Fruit fly (Drosophila melanogaster): ENCODE measurements around the gene Sem1.

The Sem1 gene

DNA sequence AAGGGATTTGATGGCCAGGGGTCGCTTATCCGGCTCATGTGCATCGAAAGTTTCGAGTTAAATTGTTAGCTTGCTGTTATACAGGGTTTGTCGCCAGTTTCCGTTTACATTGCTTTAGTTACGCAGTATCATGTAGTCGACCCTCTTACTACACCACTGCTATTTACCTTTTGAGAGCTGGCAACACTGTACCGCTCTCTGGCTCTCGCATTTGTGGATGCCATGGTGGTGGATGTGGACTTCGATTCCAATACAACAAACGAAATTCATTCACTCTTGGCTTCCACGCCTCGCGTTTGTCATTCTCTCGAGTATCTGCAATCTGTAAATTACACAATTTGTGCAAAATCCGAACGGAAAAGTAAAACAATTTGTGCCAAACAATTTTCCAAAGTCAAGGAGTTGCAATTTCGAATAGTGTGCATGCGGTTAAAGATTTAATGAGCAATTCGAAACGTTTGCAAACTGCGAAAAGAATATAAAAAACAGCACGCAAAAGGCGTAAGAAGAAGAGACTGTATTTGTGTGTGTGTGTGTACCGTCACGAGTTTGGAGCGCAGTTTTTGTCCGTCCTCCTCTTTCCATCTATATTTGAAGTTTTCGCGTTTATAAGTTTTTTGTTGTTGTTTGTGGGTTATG, 14.7 kb upstream of the Sem1 start (continued):
- TF ChIP-seq Sox14 (GFP tag; optimal IDR thresholded peaks at IDR 0.05) (peak; percentile 26), vri (GFP tag; optimal IDR thresholded peaks at IDR 0.05) (peak; percentile 85), Smox (GFP tag; optimal IDR thresholded peaks at IDR 0.05) (no peak), spab (GFP tag; optimal IDR thresholded peaks at IDR 0.05) (peak; percentile 2), eg (GFP tag; IDR thresholded peaks at IDR 0.05) (peak; percentile 30; the same call in 1 of the 3 replicates), OdsH (GFP tag; optimal IDR thresholded peaks at IDR 0.05) (no peak), CG3919 (GFP tag; optimal IDR thresholded peaks at IDR 0.05) (peak; percentile 16), CG10631 (GFP tag; optimal IDR thresholded peaks at IDR 0.05) (no peak), CG9139 (GFP tag; optimal IDR thresholded peaks at IDR 0.05) (peak; percentile 66), ss (GFP tag; optimal IDR thresholded peaks at IDR 0.05) (peak; percentile 42 to 68), dsx (GFP tag; optimal IDR thresholded peaks at IDR 0.05; ENCODE audit: poor library complexity, severe bottlenecking) (peak; percentile 46), CG8319 (GFP tag; optimal IDR thresholded peaks at IDR 0.05) (no peak)

DNA sequence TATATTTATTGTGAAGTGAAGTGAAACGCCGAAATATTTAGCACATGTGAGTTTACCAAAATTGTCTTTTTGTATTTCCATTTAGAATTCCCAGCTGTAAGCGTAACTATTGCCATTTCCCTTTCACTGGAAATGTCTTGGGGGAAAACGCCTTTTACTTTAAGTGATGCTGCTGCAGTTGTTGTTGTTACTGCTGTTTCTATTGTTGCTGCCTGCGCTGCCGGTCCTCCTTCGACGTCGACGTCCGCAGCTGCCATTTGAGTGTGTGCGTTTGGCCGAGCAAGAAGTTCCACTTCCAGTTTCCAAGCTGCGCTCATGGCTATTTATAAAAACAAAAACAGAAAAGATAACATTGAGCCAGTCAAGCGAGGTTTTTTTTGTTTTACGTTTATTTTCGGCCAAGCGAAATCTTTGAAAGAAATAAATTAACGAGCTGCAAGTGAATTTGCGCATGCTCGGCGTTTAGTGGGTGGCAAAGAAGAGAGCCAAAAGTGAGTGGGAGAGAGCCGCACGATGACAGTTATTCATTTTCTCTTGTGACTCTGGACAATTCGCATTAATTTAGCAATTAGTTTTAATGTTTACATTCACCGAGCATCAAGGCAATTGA, 14.0 kb upstream of the Sem1 start:
- TF ChIP-seq eg (GFP tag; IDR thresholded peaks at IDR 0.05) (peak; percentile 60; the same call in 2 of the 3 replicates), svp (GFP tag) (peak; percentile 35), ss (GFP tag; optimal IDR thresholded peaks at IDR 0.05) (no peak), CG15336 (GFP tag; IDR thresholded peaks at IDR 0.05) (peak; percentile 19; the same call in 1 of the 2 replicates), CG6276 (GFP tag; optimal IDR thresholded peaks at IDR 0.05) (peak; percentile 33), CG3919 (GFP tag; optimal IDR thresholded peaks at IDR 0.05) (no peak)

- no peak for TF ChIP-seq CG8319 (GFP tag; optimal IDR thresholded peaks at IDR 0.05)
- no peak for TF ChIP-seq dsx (GFP tag; optimal IDR thresholded peaks at IDR 0.05; ENCODE audit: poor library complexity, severe bottlenecking)
- no peak for TF ChIP-seq Gug (GFP tag; IDR thresholded peaks at IDR 0.05)
- no peak for TF ChIP-seq CG9139 (GFP tag; optimal IDR thresholded peaks at IDR 0.05)
- no peak for TF ChIP-seq CG7368 (GFP tag; optimal IDR thresholded peaks at IDR 0.05)
- no peak for TF ChIP-seq Lpt (GFP tag; optimal IDR thresholded peaks at IDR 0.05)
- TF ChIP-seq vri (GFP tag; optimal IDR thresholded peaks at IDR 0.05): no peak
- no peak for TF ChIP-seq Ets96B (tag; optimal IDR thresholded peaks at IDR 0.05)
- TF ChIP-seq salr (GFP tag; optimal IDR thresholded peaks at IDR 0.05): no peak
- TF ChIP-seq Hr4 (GFP tag; optimal IDR thresholded peaks at IDR 0.05): no peak
- TF ChIP-seq CG3032 (tag; optimal IDR thresholded peaks at IDR 0.05): no peak
- no peak for TF ChIP-seq pdm3 (GFP tag; optimal IDR thresholded peaks at IDR 0.05)
- TF ChIP-seq Eip78C (GFP tag): peak; percentile 30
- TF ChIP-seq ss (GFP tag; optimal IDR thresholded peaks at IDR 0.05): peak in 1 of 2 experiments; percentile 34
- no peak for TF ChIP-seq Ets21C (GFP tag; optimal IDR thresholded peaks at IDR 0.05)
- TF ChIP-seq CG32006 (GFP tag; optimal IDR thresholded peaks at IDR 0.05): no peak
- no peak for TF ChIP-seq CG11762 (GFP tag; optimal IDR thresholded peaks at IDR 0.05; ENCODE audit: insufficient read depth)
- no peak for TF ChIP-seq dac (GFP tag; optimal IDR thresholded peaks at IDR 0.05)
- TF ChIP-seq cyc (GFP tag; optimal IDR thresholded peaks at IDR 0.05): no peak
- TF ChIP-seq CG8632 (GFP tag; optimal IDR thresholded peaks at IDR 0.05): no peak
- no peak for TF ChIP-seq Hr38 (GFP tag; optimal IDR thresholded peaks at IDR 0.05)
- TF ChIP-seq net (GFP tag; optimal IDR thresholded peaks at IDR 0.05): peak; percentile 19
- no peak for TF ChIP-seq spab (GFP tag; optimal IDR thresholded peaks at IDR 0.05)
- TF ChIP-seq Sox15 (GFP tag; optimal IDR thresholded peaks at IDR 0.05): no peak
- peak; percentile 42; the same call in 2 of the 3 replicates for TF ChIP-seq CG6163 (GFP tag; IDR thresholded peaks at IDR 0.05)
- no peak for TF ChIP-seq fd85E (GFP tag; optimal IDR thresholded peaks at IDR 0.05)
- no peak for TF ChIP-seq CG34406 (GFP tag; optimal IDR thresholded peaks at IDR 0.05)
- TF ChIP-seq eg (GFP tag; IDR thresholded peaks at IDR 0.05): no peak
- TF ChIP-seq lz (GFP tag; optimal IDR thresholded peaks at IDR 0.05): no peak
- TF ChIP-seq Sox14 (GFP tag; optimal IDR thresholded peaks at IDR 0.05): peak; percentile 21
- no peak for TF ChIP-seq CG16779 (tag; optimal IDR thresholded peaks at IDR 0.05)
- no peak for TF ChIP-seq OdsH (GFP tag; optimal IDR thresholded peaks at IDR 0.05)
- TF ChIP-seq svp (GFP tag): peak; percentile 20
- no peak for TF ChIP-seq Smox (GFP tag; optimal IDR thresholded peaks at IDR 0.05)
- TF ChIP-seq CG3919 (GFP tag; optimal IDR thresholded peaks at IDR 0.05): no peak
- no peak for TF ChIP-seq CG15336 (GFP tag; IDR thresholded peaks at IDR 0.05)
- no peak for TF ChIP-seq topi (GFP tag; optimal IDR thresholded peaks at IDR 0.05)
- no peak for TF ChIP-seq CG4318 (GFP tag; optimal IDR thresholded peaks at IDR 0.05)
- TF ChIP-seq Eip93F (GFP tag; optimal IDR thresholded peaks at IDR 0.05): no peak
- TF ChIP-seq CG11902 (GFP tag; optimal IDR thresholded peaks at IDR 0.05): no peak
- TF ChIP-seq esn (GFP tag; optimal IDR thresholded peaks at IDR 0.05): no peak
These were observed 13.1 kb upstream of the Sem1 start for dm6 chr2L:7050492-7051182.
